Worm (Caenorhabditis elegans) whole organism, L4 larva: Measurements from ENCODE around the gene rbm-34.
A peak's percentile ranks its signal among the peaks of the same experiment; 100 is the strongest.

ENCODE experiments used
- F37D6.2 ChIP-seq: sonication (generic microtip); optimal IDR thresholded peaks from 2 replicates; lab custom pipeline; 2016; ENCODE audit warnings: mild to moderate bottlenecking, missing genetic modification characterization, missing compliant biosample characterization
- F44E2.7 ChIP-seq: fragments of 200-800 bp; sonication (Bioruptor generic); IDR thresholded peaks from 2 replicates; pipeline ENCODE4 v2.1.2; 2022; ENCODE audit warnings: missing genetic modification characterization, missing compliant biosample characterization
- F49E8.2 ChIP-seq: sonication (generic microtip); optimal IDR thresholded peaks from 2 replicates; lab custom pipeline; 2016; ENCODE audit warnings: missing compliant biosample characterization, mild to moderate bottlenecking, missing genetic modification characterization, borderline replicate concordance
- T20F7.1 ChIP-seq: fragments of 200-800 bp; sonication (Bioruptor generic); optimal IDR thresholded peaks from 2 replicates; lab custom pipeline; 2018; ENCODE audit warnings: mild to moderate bottlenecking, missing genetic modification characterization, missing compliant biosample characterization
- Y105C5A.15 ChIP-seq: fragments of 200-800 bp; sonication (Bioruptor generic); IDR thresholded peaks from 2 replicates; pipeline ENCODE4 v1.3.6; 2022; ENCODE audit warnings: missing genetic modification characterization, missing compliant biosample characterization
- Y48G9A.11 ChIP-seq: fragments of 200-800 bp; sonication (Bioruptor generic); IDR thresholded peaks from 2 replicates; pipeline ENCODE4 v1.3.6; 2022; ENCODE audit warnings: missing genetic modification reagents, missing genetic modification characterization, missing compliant biosample characterization
- Y5F2A.4 ChIP-seq: fragments of 200-800 bp; sonication (Bioruptor generic); optimal IDR thresholded peaks from 2 replicates; lab custom pipeline; 2018; ENCODE audit warnings: mild to moderate bottlenecking, missing genetic modification characterization, missing compliant biosample characterization
- Y75B8A.6 ChIP-seq: fragments of 200-800 bp; sonication (Bioruptor generic); IDR thresholded peaks from 2 replicates; pipeline ENCODE4 v1.3.6; 2022; ENCODE audit warnings: missing genetic modification reagents, missing genetic modification characterization, missing compliant biosample characterization
- ama-1 ChIP-seq: fragments of 150-350 bp; optimal IDR thresholded peaks from 2 replicates; lab custom pipeline; 2014; ENCODE audit warnings: inconsistent platforms, mixed read lengths
- ceh-20 ChIP-seq: fragments of 200-800 bp; sonication (Bioruptor generic); IDR thresholded peaks from 2 replicates; pipeline ENCODE4 v1.3.6; 2022; ENCODE audit warnings: missing genetic modification reagents, missing genetic modification characterization, missing compliant biosample characterization
- ceh-32 ChIP-seq: sonication (generic microtip); optimal IDR thresholded peaks from 2 replicates; lab custom pipeline; 2016; ENCODE audit warnings: mild to moderate bottlenecking, missing genetic modification characterization, missing compliant biosample characterization; ENCODE audit not compliant: poor library complexity
- ctbp-1 ChIP-seq: fragments of 200-800 bp; sonication (Bioruptor generic); IDR thresholded peaks from 2 replicates; pipeline ENCODE4 v1.3.6; 2022; ENCODE audit warnings: missing genetic modification reagents, missing genetic modification characterization, missing compliant biosample characterization
- daf-12 ChIP-seq: fragments of 150-350 bp; optimal IDR thresholded peaks from 2 replicates; lab custom pipeline; 2014; ENCODE audit warnings: missing biosample characterization, missing genetic modification reagents, missing genetic modification characterization
- daf-8 ChIP-seq: fragments of 200-800 bp; sonication (Bioruptor generic); IDR thresholded peaks from 2 replicates; pipeline ENCODE4 v1.3.6; 2022; ENCODE audit warnings: missing genetic modification characterization, missing compliant biosample characterization
- dmd-6 ChIP-seq: fragments of 200-800 bp; sonication (Bioruptor generic); IDR thresholded peaks from 2 replicates; pipeline ENCODE4 v1.3.6; 2022; ENCODE audit warnings: missing genetic modification reagents, missing genetic modification characterization, missing compliant biosample characterization
- dve-1 ChIP-seq: sonication (generic microtip); optimal IDR thresholded peaks from 2 replicates; lab custom pipeline; 2017; ENCODE audit warnings: antibody characterized with exemption, mild to moderate bottlenecking, missing genetic modification characterization, missing compliant biosample characterization; ENCODE audit not compliant: insufficient read depth
- fos-1 ChIP-seq: fragments of 150-350 bp; optimal IDR thresholded peaks from 2 replicates; lab custom pipeline; 2014; ENCODE audit warnings: missing biosample characterization, missing genetic modification characterization
- gei-8 ChIP-seq: fragments of 200-800 bp; sonication (Bioruptor generic); optimal IDR thresholded peaks from 2 replicates; lab custom pipeline; 2018; ENCODE audit warnings: mild to moderate bottlenecking, missing genetic modification characterization, missing compliant biosample characterization
- hlh-30 ChIP-seq: sonication (generic microtip); optimal IDR thresholded peaks from 2 replicates; lab custom pipeline; 2017; ENCODE audit warnings: antibody characterized with exemption, mild to moderate bottlenecking, missing genetic modification characterization, missing compliant biosample characterization; ENCODE audit not compliant: insufficient read depth
- lin-13 ChIP-seq: fragments of 150-350 bp; optimal IDR thresholded peaks from 2 replicates; lab custom pipeline; 2014; ENCODE audit warnings: missing biosample characterization, missing genetic modification reagents, missing genetic modification characterization
- lin-15B ChIP-seq: fragments of 150-350 bp; sonication (generic microtip); optimal IDR thresholded peaks from 3 replicates; lab custom pipeline; 2014; ENCODE audit warnings: missing biosample characterization, missing genetic modification characterization
- lin-38 ChIP-seq: fragments of 200-800 bp; sonication (Bioruptor generic); IDR thresholded peaks from 2 replicates; pipeline ENCODE4 v1.3.6; 2022; ENCODE audit warnings: missing genetic modification reagents, missing genetic modification characterization, missing compliant biosample characterization
- madf-5 ChIP-seq, 2 experiments: fragments of 200-800 bp; sonication (Bioruptor generic); IDR thresholded peaks; 2 replicates each; pipeline ENCODE4 v1.3.6; 2022; ENCODE audit warnings: missing compliant biosample characterization in 2 of 2, missing genetic modification characterization in 2 of 2
- madf-9 ChIP-seq: fragments of 200-800 bp; sonication (Bioruptor generic); conservative IDR thresholded peaks from 2 replicates; pipeline ENCODE4 v1.3.6; 2022; ENCODE audit warnings: missing genetic modification reagents, missing genetic modification characterization, missing compliant biosample characterization
- mdl-1 ChIP-seq, 2 experiments: fragments of 150-350 bp in 1 of 2; sonication (generic microtip) in 1 of 2; optimal IDR thresholded peaks; 2 replicates each; lab custom pipeline; 2014 to 2017; ENCODE audit warnings: missing biosample characterization in 2 of 2, missing genetic modification characterization in 2 of 2
- mdt-29 ChIP-seq: fragments of 200-800 bp; sonication (Bioruptor generic); IDR thresholded peaks from 2 replicates; pipeline ENCODE4 v1.3.6; 2022; ENCODE audit warnings: missing genetic modification reagents, missing genetic modification characterization, missing compliant biosample characterization
- mes-2 ChIP-seq: sonication (generic microtip); optimal IDR thresholded peaks from 2 replicates; lab custom pipeline; 2016; ENCODE audit warnings: missing genotype, mild to moderate bottlenecking, missing genetic modification characterization, missing compliant biosample characterization; ENCODE audit not compliant: poor library complexity, severe bottlenecking
- mxl-2 ChIP-seq: fragments of 200-800 bp; sonication (Bioruptor generic); conservative IDR thresholded peaks from 2 replicates; pipeline ENCODE4 v1.3.6; 2022; ENCODE audit warnings: missing genetic modification reagents, missing genetic modification characterization, missing compliant biosample characterization
- nhr-10 ChIP-seq: fragments of 150-350 bp; optimal IDR thresholded peaks from 2 replicates; lab custom pipeline; 2014; ENCODE audit warnings: missing biosample characterization, missing genetic modification characterization
- nhr-102 ChIP-seq: sonication (generic microtip); optimal IDR thresholded peaks from 2 replicates; lab custom pipeline; 2016; ENCODE audit warnings: mild to moderate bottlenecking, missing genetic modification characterization, moderate library complexity, missing compliant biosample characterization
- nhr-237 ChIP-seq: sonication (generic microtip); optimal IDR thresholded peaks from 2 replicates; lab custom pipeline; 2017; ENCODE audit warnings: missing biosample characterization, missing genetic modification characterization
- nhr-28 ChIP-seq: fragments of 150-350 bp; optimal IDR thresholded peaks from 2 replicates; lab custom pipeline; 2014; ENCODE audit warnings: missing biosample characterization, missing genetic modification characterization
- nhr-41 ChIP-seq: fragments of 200-800 bp; sonication (Bioruptor generic); IDR thresholded peaks from 2 replicates; pipeline ENCODE4 v1.3.6; 2022; ENCODE audit warnings: missing genetic modification reagents, missing genetic modification characterization, missing compliant biosample characterization
- nhr-42 ChIP-seq: fragments of 200-800 bp; sonication (Bioruptor generic); IDR thresholded peaks from 2 replicates; pipeline ENCODE4 v1.3.6; 2022; ENCODE audit warnings: missing genetic modification characterization, missing compliant biosample characterization
- nhr-6 ChIP-seq: fragments of 150-350 bp; optimal IDR thresholded peaks from 2 replicates; lab custom pipeline; 2014; ENCODE audit warnings: missing biosample characterization, missing genetic modification characterization
- nhr-76 ChIP-seq: fragments of 150-350 bp; optimal IDR thresholded peaks from 2 replicates; lab custom pipeline; 2014; ENCODE audit warnings: missing biosample characterization, missing genetic modification characterization
- nhr-77 ChIP-seq: fragments of 150-350 bp; optimal IDR thresholded peaks from 2 replicates; lab custom pipeline; 2014; ENCODE audit warnings: missing biosample characterization, missing genetic modification characterization
- pha-4 ChIP-seq, 2 experiments: fragments of 150-350 bp in 1 of 2; fragments of 200-800 bp in 1 of 2; sonication (Bioruptor generic) in 1 of 2; IDR thresholded peaks in 1 of 2; optimal IDR thresholded peaks in 1 of 2; 2 replicates each; pipeline versions ENCODE4 v1.3.6 to Lab custom; 2014 to 2022; ENCODE audit warnings: missing genetic modification characterization in 2 of 2, missing genetic modification reagents in 2 of 2, missing biosample characterization in 1 of 2, missing compliant biosample characterization in 1 of 2
- php-3 ChIP-seq: fragments of 200-800 bp; sonication (Bioruptor generic); IDR thresholded peaks from 2 replicates; pipeline ENCODE4 v1.3.6; 2022; ENCODE audit warnings: missing genetic modification reagents, missing genetic modification characterization, missing compliant biosample characterization
- rbr-2 ChIP-seq: sonication (generic microtip); optimal IDR thresholded peaks from 2 replicates; lab custom pipeline; 2016; ENCODE audit warnings: missing genotype, missing genetic modification characterization, missing compliant biosample characterization
- saeg-2 ChIP-seq: fragments of 200-800 bp; sonication (Bioruptor generic); IDR thresholded peaks from 2 replicates; pipeline ENCODE4 v1.3.6; 2022; ENCODE audit warnings: missing genetic modification reagents, missing genetic modification characterization, missing compliant biosample characterization
- sdz-12 ChIP-seq: fragments of 200-800 bp; sonication (Bioruptor generic); optimal IDR thresholded peaks from 2 replicates; lab custom pipeline; 2018; ENCODE audit warnings: mild to moderate bottlenecking, missing genetic modification characterization, missing compliant biosample characterization
- snpc-1.2 ChIP-seq: fragments of 200-800 bp; sonication (Bioruptor generic); IDR thresholded peaks from 2 replicates; pipeline ENCODE4 v1.3.6; 2022; ENCODE audit warnings: missing genetic modification reagents, missing genetic modification characterization, missing compliant biosample characterization
- spr-1 ChIP-seq: sonication (generic microtip); optimal IDR thresholded peaks from 2 replicates; lab custom pipeline; 2016; ENCODE audit warnings: mild to moderate bottlenecking, missing genetic modification characterization, missing compliant biosample characterization
- spr-3 ChIP-seq: fragments of 200-800 bp; sonication (Bioruptor generic); optimal IDR thresholded peaks from 2 replicates; lab custom pipeline; 2018; ENCODE audit warnings: mild to moderate bottlenecking, missing genetic modification characterization, missing compliant biosample characterization
- tag-97 ChIP-seq: fragments of 200-800 bp; sonication (Bioruptor generic); IDR thresholded peaks from 2 replicates; pipeline ENCODE4 v1.3.6; 2022; ENCODE audit warnings: missing genetic modification characterization, missing compliant biosample characterization
- unc-130 ChIP-seq: sonication (generic microtip); optimal IDR thresholded peaks from 2 replicates; lab custom pipeline; 2016; ENCODE audit warnings: missing genetic modification reagents, missing genetic modification characterization, missing compliant biosample characterization
- vab-7 ChIP-seq: fragments of 200-800 bp; sonication (Bioruptor generic); IDR thresholded peaks from 2 replicates; pipeline ENCODE4 v1.3.6; 2022; ENCODE audit warnings: missing genetic modification reagents, missing genetic modification characterization, missing compliant biosample characterization
- zip-2 ChIP-seq: fragments of 150-350 bp; optimal IDR thresholded peaks from 2 replicates; lab custom pipeline; 2014; ENCODE audit warnings: missing biosample characterization, missing genetic modification characterization
- ztf-11 ChIP-seq: fragments of 150-350 bp; optimal IDR thresholded peaks from 2 replicates; lab custom pipeline; 2014; ENCODE audit warnings: missing biosample characterization, missing genetic modification characterization
- ztf-7 ChIP-seq: fragments of 150-350 bp; optimal IDR thresholded peaks from 2 replicates; lab custom pipeline; 2014; ENCODE audit warnings: missing biosample characterization, missing genetic modification characterization

rbm-34 gene

ce11 chrIV:12088898-12089297, 3.7 kb downstream of the rbm-34 start (continued):
- no peak for TF ChIP-seq mxl-2 (GFP tag; lab: Robert Waterston, UW)
- no peak for TF ChIP-seq daf-8 (GFP tag; lab: Robert Waterston, UW)
- TF ChIP-seq ceh-32 = no peak
- TF ChIP-seq vab-7 (GFP tag; lab: Robert Waterston, UW) = no peak
- TF ChIP-seq nhr-41 = no peak
- TF ChIP-seq nhr-10 (tag; lab: Kevin White, UChicago) = no peak
- no peak for TF ChIP-seq tag-97
- no peak for TF ChIP-seq sdz-12 (GFP tag; lab: Kevin White, UChicago)
- TF ChIP-seq daf-12 = no peak
- 0 out of 2 replicates have a peak, but pooled peaks have one; percentile 9 for TF ChIP-seq dmd-6 (GFP tag; lab: Robert Waterston, UW)
- no peak for TF ChIP-seq F49E8.2
- no peak for TF ChIP-seq nhr-77 (tag; lab: Kevin White, UChicago)
- TF ChIP-seq Y5F2A.4 (GFP tag; lab: Kevin White, UChicago) = no peak
- TF ChIP-seq saeg-2 (GFP tag; lab: Robert Waterston, UW) = 0 out of 2 replicates have a peak, but pooled peaks have one; percentile 14
- TF ChIP-seq nhr-237 (tag; lab: Kevin White, UChicago) = no peak
- no peak for TF ChIP-seq unc-130 (GFP tag; lab: Kevin White, UChicago)
- no peak for TF ChIP-seq ctbp-1 (GFP tag; lab: Robert Waterston, UW)
- no peak for TF ChIP-seq madf-5 (GFP tag; IDR thresholded peaks at IDR 0.05; lab: Robert Waterston, UW)
- peak; percentile 84 for TF ChIP-seq ama-1
- TF ChIP-seq ceh-20 (GFP tag; lab: Robert Waterston, UW) = no peak
- peak; percentile 20 for TF ChIP-seq dve-1 (tag; lab: Kevin White, UChicago)
- no peak for TF ChIP-seq F44E2.7 (GFP tag; lab: Robert Waterston, UW)
- TF ChIP-seq nhr-6 = peak; percentile 16
- TF ChIP-seq nhr-42 (GFP tag; lab: Robert Waterston, UW) = no peak
- TF ChIP-seq T20F7.1 = no peak
- no peak for TF ChIP-seq rbr-2 (tag; lab: Kevin White, UChicago)
- 0 out of 2 replicates have a peak, but pooled peaks have one; percentile 21 for TF ChIP-seq Y48G9A.11 (GFP tag; lab: Robert Waterston, UW)
- TF ChIP-seq ztf-7 (tag; lab: Kevin White, UChicago) = no peak
- TF ChIP-seq mes-2 (tag; lab: Kevin White, UChicago) = peak; percentile 62
- TF ChIP-seq F37D6.2 (tag; lab: Kevin White, UChicago) = no peak
- TF ChIP-seq snpc-1.2 (GFP tag; lab: Robert Waterston, UW) = no peak
- no peak for TF ChIP-seq madf-9 (GFP tag; lab: Robert Waterston, UW)
- TF ChIP-seq spr-1 = no peak
- TF ChIP-seq Y75B8A.6 = no peak
- TF ChIP-seq lin-38 (GFP tag; lab: Robert Waterston, UW) = peak; percentile 70
- TF ChIP-seq spr-3 (GFP tag; lab: Kevin White, UChicago) = no peak
- TF ChIP-seq php-3 (GFP tag; lab: Robert Waterston, UW) = 0 out of 2 replicates have a peak, but pooled peaks have one; percentile 15
- no peak for TF ChIP-seq nhr-28 (tag; lab: Kevin White, UChicago)
- TF ChIP-seq mdl-1 (tag; optimal IDR thresholded peaks at IDR 0.05; lab: Kevin White, UChicago) = peak in 1 of 2 experiments; percentile 21
- TF ChIP-seq nhr-76 (tag; lab: Kevin White, UChicago) = no peak
- no peak for TF ChIP-seq hlh-30 (tag; lab: Kevin White, UChicago)
- TF ChIP-seq gei-8 = no peak
- no peak for TF ChIP-seq mdt-29
- no peak for TF ChIP-seq ztf-11 (tag; lab: Kevin White, UChicago)
- TF ChIP-seq pha-4 (GFP tag; IDR thresholded peaks at IDR 0.05; lab: Robert Waterston, UW) = no peak
- no peak for TF ChIP-seq pha-4 (tag; optimal IDR thresholded peaks at IDR 0.05; lab: Kevin White, UChicago)
- no peak for TF ChIP-seq lin-13 (GFP tag; lab: Kevin White, UChicago)
- no peak for TF ChIP-seq zip-2 (tag; lab: Kevin White, UChicago)
- TF ChIP-seq lin-15B (tag; lab: Kevin White, UChicago) = no peak
- no peak for TF ChIP-seq Y105C5A.15 (GFP tag; lab: Robert Waterston, UW)
- TF ChIP-seq fos-1 = no peak
- TF ChIP-seq nhr-102 (tag; lab: Kevin White, UChicago) = no peak
